Worm (Caenorhabditis elegans) whole organism, L2 larva: ENCODE data around the gene H01M10.2.

Source experiments
- C34F6.9 ChIP-seq: fragments of 150-350 bp; optimal IDR thresholded peaks from 2 replicates; lab custom pipeline; 2014; ENCODE audit warnings: missing biosample characterization, missing genetic modification characterization
- F13H6.1 ChIP-seq: sonication (generic microtip); optimal IDR thresholded peaks from 2 replicates; lab custom pipeline; 2016; ENCODE audit warnings: missing genetic modification characterization, missing compliant biosample characterization
- R02D3.7 ChIP-seq: fragments of 150-350 bp; optimal IDR thresholded peaks from 2 replicates; lab custom pipeline; 2014; ENCODE audit warnings: missing biosample characterization, missing genetic modification characterization
- Y55F3AM.14 ChIP-seq: fragments of 200-800 bp; sonication (Bioruptor generic); optimal IDR thresholded peaks from 2 replicates; lab custom pipeline; 2018; ENCODE audit warnings: mild to moderate bottlenecking, missing genetic modification characterization, missing compliant biosample characterization
- ZK546.5 ChIP-seq: sonication (generic microtip); optimal IDR thresholded peaks from 2 replicates; lab custom pipeline; 2017; ENCODE audit warnings: missing biosample characterization, missing genetic modification characterization
- alr-1 ChIP-seq: fragments of 150-350 bp; optimal IDR thresholded peaks from 2 replicates; lab custom pipeline; 2014; ENCODE audit warnings: missing biosample characterization, missing genetic modification characterization
- aly-2 ChIP-seq: fragments of 150-350 bp; optimal IDR thresholded peaks from 2 replicates; lab custom pipeline; 2014; ENCODE audit warnings: missing biosample characterization, missing genetic modification characterization
- ama-1 ChIP-seq: fragments of 150-350 bp; optimal IDR thresholded peaks from 2 replicates; lab custom pipeline; 2018; ENCODE audit warnings: inconsistent platforms
- blmp-1 ChIP-seq: sonication (generic microtip); optimal IDR thresholded peaks from 2 replicates; lab custom pipeline; 2017; ENCODE audit warnings: missing genetic modification characterization, mild to moderate bottlenecking, missing compliant biosample characterization, antibody characterized with exemption, moderate library complexity; ENCODE audit not compliant: insufficient read depth
- ceh-16 ChIP-seq: fragments of 150-350 bp; optimal IDR thresholded peaks from 2 replicates; lab custom pipeline; 2014; ENCODE audit warnings: missing biosample characterization, missing genetic modification characterization
- ceh-82 ChIP-seq: fragments of 150-350 bp; optimal IDR thresholded peaks from 2 replicates; lab custom pipeline; 2014; ENCODE audit warnings: missing biosample characterization, missing genetic modification characterization
- crh-2 ChIP-seq: sonication (generic microtip); optimal IDR thresholded peaks from 2 replicates; lab custom pipeline; 2017; ENCODE audit warnings: missing biosample characterization, missing genetic modification characterization
- dmd-4 ChIP-seq: sonication (generic microtip); optimal IDR thresholded peaks from 2 replicates; lab custom pipeline; 2017; ENCODE audit warnings: missing biosample characterization, missing genetic modification characterization
- egl-27 ChIP-seq: sonication (generic microtip); optimal IDR thresholded peaks from 3 replicates; lab custom pipeline; 2017; ENCODE audit warnings: missing biosample characterization, missing genetic modification reagents, missing genetic modification characterization
- elt-1 ChIP-seq: fragments of 150-350 bp; optimal IDR thresholded peaks from 2 replicates; lab custom pipeline; 2014; ENCODE audit warnings: missing biosample characterization, missing genetic modification characterization
- elt-3 ChIP-seq: sonication (generic microtip); optimal IDR thresholded peaks from 2 replicates; lab custom pipeline; 2017; ENCODE audit warnings: missing biosample characterization, missing genetic modification characterization
- fos-1 ChIP-seq: fragments of 150-350 bp; optimal IDR thresholded peaks from 2 replicates; lab custom pipeline; 2014; ENCODE audit warnings: missing biosample characterization, missing genetic modification characterization
- gmeb-1 ChIP-seq: fragments of 150-350 bp; optimal IDR thresholded peaks from 2 replicates; lab custom pipeline; 2014; ENCODE audit warnings: missing biosample characterization, missing genetic modification characterization
- lin-11 ChIP-seq: fragments of 150-350 bp; sonication (generic microtip); optimal IDR thresholded peaks from 2 replicates; lab custom pipeline; 2014; ENCODE audit warnings: missing biosample characterization, missing genetic modification characterization, inconsistent platforms, mixed read lengths
- lin-13 ChIP-seq: fragments of 150-350 bp; optimal IDR thresholded peaks from 2 replicates; lab custom pipeline; 2014; ENCODE audit warnings: missing biosample characterization, missing genetic modification reagents, missing genetic modification characterization
- lin-39 ChIP-seq: fragments of 150-350 bp; optimal IDR thresholded peaks from 2 replicates; lab custom pipeline; 2014; ENCODE audit warnings: missing biosample characterization, missing genetic modification reagents, missing genetic modification characterization
- lsy-2 ChIP-seq, 2 experiments: fragments of 150-350 bp in 1 of 2; sonication (generic microtip) in 1 of 2; optimal IDR thresholded peaks; 2 replicates each; lab custom pipeline; 2014 to 2017; ENCODE audit warnings: missing biosample characterization in 2 of 2, missing genetic modification characterization in 2 of 2
- mab-5 ChIP-seq: fragments of 150-350 bp; optimal IDR thresholded peaks from 2 replicates; lab custom pipeline; 2014; ENCODE audit warnings: missing biosample characterization, missing genetic modification characterization
- mbf-1 ChIP-seq: sonication (generic microtip); optimal IDR thresholded peaks from 2 replicates; lab custom pipeline; 2017; ENCODE audit warnings: missing biosample characterization, missing genetic modification characterization
- mdl-1 ChIP-seq, 2 experiments: fragments of 150-350 bp in 1 of 2; sonication (generic microtip) in 1 of 2; optimal IDR thresholded peaks; 2 replicates each; lab custom pipeline; 2017; ENCODE audit warnings: missing biosample characterization in 2 of 2, missing genetic modification characterization in 2 of 2
- nhr-10 ChIP-seq: sonication (generic microtip); optimal IDR thresholded peaks from 2 replicates; lab custom pipeline; 2017; ENCODE audit warnings: missing biosample characterization, missing genetic modification characterization
- nhr-11 ChIP-seq: fragments of 150-350 bp; optimal IDR thresholded peaks from 2 replicates; lab custom pipeline; 2014; ENCODE audit warnings: missing biosample characterization, missing genetic modification characterization
- nhr-12 ChIP-seq: fragments of 150-350 bp; optimal IDR thresholded peaks from 2 replicates; lab custom pipeline; 2014; ENCODE audit warnings: missing biosample characterization, missing genetic modification characterization
- nhr-129 ChIP-seq: fragments of 150-350 bp; optimal IDR thresholded peaks from 2 replicates; lab custom pipeline; 2014; ENCODE audit warnings: missing biosample characterization, missing genetic modification characterization
- nhr-21 ChIP-seq: fragments of 150-350 bp; optimal IDR thresholded peaks from 2 replicates; lab custom pipeline; 2014; ENCODE audit warnings: missing biosample characterization, missing genetic modification characterization
- nhr-23 ChIP-seq: fragments of 150-350 bp; optimal IDR thresholded peaks from 2 replicates; lab custom pipeline; 2014; ENCODE audit warnings: missing biosample characterization, missing genetic modification reagents, missing genetic modification characterization
- nhr-237 ChIP-seq: fragments of 150-350 bp; optimal IDR thresholded peaks from 2 replicates; lab custom pipeline; 2014; ENCODE audit warnings: missing biosample characterization, missing genetic modification characterization
- nhr-25 ChIP-seq: fragments of 150-350 bp; sonication (generic microtip); optimal IDR thresholded peaks from 3 replicates; lab custom pipeline; 2014; ENCODE audit warnings: missing biosample characterization, missing genetic modification characterization
- nhr-6 ChIP-seq: fragments of 150-350 bp; optimal IDR thresholded peaks from 2 replicates; lab custom pipeline; 2014; ENCODE audit warnings: missing biosample characterization, missing genetic modification characterization
- nhr-77 ChIP-seq: fragments of 150-350 bp; optimal IDR thresholded peaks from 2 replicates; lab custom pipeline; 2014; ENCODE audit warnings: missing biosample characterization, missing genetic modification characterization
- peb-1 ChIP-seq: fragments of 150-350 bp; optimal IDR thresholded peaks from 2 replicates; lab custom pipeline; 2014; ENCODE audit warnings: missing biosample characterization, missing genetic modification characterization
- sem-4 ChIP-seq: fragments of 150-350 bp; optimal IDR thresholded peaks from 2 replicates; lab custom pipeline; 2014; ENCODE audit warnings: missing biosample characterization, missing genetic modification reagents, missing genetic modification characterization
- skn-1 ChIP-seq: sonication (generic microtip); optimal IDR thresholded peaks from 2 replicates; lab custom pipeline; 2017; ENCODE audit warnings: missing biosample characterization, missing genetic modification characterization
- sma-3 ChIP-seq: sonication (generic microtip); optimal IDR thresholded peaks from 2 replicates; lab custom pipeline; 2016; ENCODE audit warnings: missing genetic modification reagents, missing genetic modification characterization, missing compliant biosample characterization
- sma-9 ChIP-seq, 2 experiments: fragments of 150-350 bp in 1 of 2; sonication (generic microtip) in 1 of 2; optimal IDR thresholded peaks; 2 replicates each; lab custom pipeline; 2014 to 2016; ENCODE audit warnings: missing genetic modification characterization in 2 of 2, mild to moderate bottlenecking in 1 of 2, missing biosample characterization in 1 of 2, missing compliant biosample characterization in 1 of 2, missing genetic modification reagents in 1 of 2, moderate library complexity in 1 of 2
- snpc-4 ChIP-seq: fragments of 150-350 bp; optimal IDR thresholded peaks from 2 replicates; lab custom pipeline; 2014; ENCODE audit warnings: missing biosample characterization, missing genetic modification characterization
- unc-39 ChIP-seq: fragments of 150-350 bp; optimal IDR thresholded peaks from 2 replicates; lab custom pipeline; 2014; ENCODE audit warnings: missing biosample characterization, missing genetic modification characterization
- unc-55 ChIP-seq: fragments of 150-350 bp; sonication (generic microtip); optimal IDR thresholded peaks from 3 replicates; lab custom pipeline; 2014; ENCODE audit warnings: missing biosample characterization, missing genetic modification reagents, missing genetic modification characterization
- unc-62 ChIP-seq: fragments of 150-350 bp; optimal IDR thresholded peaks from 2 replicates; lab custom pipeline; 2014; ENCODE audit warnings: missing biosample characterization, missing genetic modification reagents, missing genetic modification characterization
- zag-1 ChIP-seq: fragments of 150-350 bp; optimal IDR thresholded peaks from 2 replicates; lab custom pipeline; 2014; ENCODE audit warnings: missing biosample characterization, missing genetic modification characterization
- ztf-1 ChIP-seq: fragments of 200-800 bp; sonication (Bioruptor generic); conservative IDR thresholded peaks from 2 replicates; pipeline ENCODE4 v1.3.6; 2022; ENCODE audit warnings: missing genetic modification characterization, missing compliant biosample characterization
- ztf-11 ChIP-seq: sonication (generic microtip); optimal IDR thresholded peaks from 2 replicates; lab custom pipeline; 2017; ENCODE audit warnings: missing biosample characterization, missing genetic modification characterization
- ztf-4 ChIP-seq: fragments of 150-350 bp; optimal IDR thresholded peaks from 2 replicates; lab custom pipeline; 2014; ENCODE audit warnings: missing biosample characterization, missing genetic modification characterization

The H01M10.2 gene

ce11 chrX:2559399-2559798, 26.2 kb downstream of the H01M10.2 start:
- no peak for TF ChIP-seq unc-55 (GFP tag; lab: Kevin White, UChicago)
- TF ChIP-seq crh-2 (tag; lab: Kevin White, UChicago), result peak; percentile 20
- peak; percentile 37 for TF ChIP-seq nhr-25 (tag; lab: Kevin White, UChicago)
- peak; percentile 53 for TF ChIP-seq sem-4 (tag; lab: Kevin White, UChicago)
- TF ChIP-seq lsy-2 (tag; optimal IDR thresholded peaks at IDR 0.05; lab: Kevin White, UChicago), result peak in 1 of 2 experiments; percentile 74
- peak; percentile 48 for TF ChIP-seq lin-13 (GFP tag; lab: Kevin White, UChicago)
- peak; percentile 51 for TF ChIP-seq egl-27 (tag; lab: Kevin White, UChicago)
- no peak for TF ChIP-seq nhr-6 (tag; lab: Kevin White, UChicago)
- peak; percentile 30 for TF ChIP-seq F13H6.1

- TF ChIP-seq unc-39 (tag; lab: Kevin White, UChicago) (no peak), unc-62 (GFP tag; lab: Kevin White, UChicago) (no peak), mab-5 (peak; percentile 11), crh-2 (tag; lab: Kevin White, UChicago) (peak; percentile 70), lin-13 (GFP tag; lab: Kevin White, UChicago) (peak; percentile 58), nhr-10 (tag; lab: Kevin White, UChicago) (no peak), dmd-4 (tag; lab: Kevin White, UChicago) (no peak), ztf-1 (no peak), ztf-11 (no peak), lin-11 (tag; lab: Kevin White, UChicago) (no peak), fos-1 (tag; lab: Kevin White, UChicago) (peak; percentile 71), nhr-77 (tag; lab: Kevin White, UChicago) (no peak), unc-55 (GFP tag; lab: Kevin White, UChicago) (peak; percentile 80), zag-1 (no peak), elt-3 (no peak), sma-3 (GFP tag; lab: Kevin White, UChicago) (peak; percentile 55), alr-1 (tag; lab: Kevin White, UChicago) (no peak), peb-1 (tag; lab: Kevin White, UChicago) (no peak), mdl-1 (tag; optimal IDR thresholded peaks at IDR 0.05; lab: Kevin White, UChicago) (peak in 1 of 2 experiments; percentile 50), nhr-21 (tag; lab: Kevin White, UChicago) (peak; percentile 73), ama-1 (lab: Kevin White, UChicago) (no peak), lsy-2 (tag; optimal IDR thresholded peaks at IDR 0.05; lab: Kevin White, UChicago) (peak; percentile 53 to 67), Y55F3AM.14 (peak; percentile 56), lin-39 (no peak), ZK546.5 (no peak), F13H6.1 (peak; percentile 63), elt-1 (tag; lab: Kevin White, UChicago) (no peak), nhr-12 (no peak), nhr-6 (tag; lab: Kevin White, UChicago) (peak; percentile 13), nhr-23 (tag; lab: Kevin White, UChicago) (no peak), C34F6.9 (peak; percentile 63), skn-1 (tag; lab: Kevin White, UChicago) (no peak), egl-27 (tag; lab: Kevin White, UChicago) (peak; percentile 70), ceh-16 (tag; lab: Kevin White, UChicago) (no peak), nhr-237 (no peak), snpc-4 (tag; lab: Kevin White, UChicago) (no peak), aly-2 (tag; lab: Kevin White, UChicago) (no peak), ztf-4 (tag; lab: Kevin White, UChicago) (peak; percentile 13), blmp-1 (tag; lab: Kevin White, UChicago) (peak; percentile 57), mbf-1 (tag; lab: Kevin White, UChicago) (no peak), nhr-129 (tag; lab: Kevin White, UChicago) (peak; percentile 56), nhr-11 (tag; lab: Kevin White, UChicago) (peak; percentile 56), gmeb-1 (tag; lab: Kevin White, UChicago) (peak; percentile 37), sem-4 (tag; lab: Kevin White, UChicago) (peak; percentile 67), nhr-25 (tag; lab: Kevin White, UChicago) (peak; percentile 64), ceh-82 (tag; lab: Kevin White, UChicago) (no peak), R02D3.7 (no peak), sma-9 (GFP tag; optimal IDR thresholded peaks at IDR 0.05; lab: Kevin White, UChicago) (peak; percentile 58), sma-9 (tag; optimal IDR thresholded peaks at IDR 0.05; lab: Kevin White, UChicago) (no peak)
Measured at ce11 chrX:2553433-2553860, 32.1 kb downstream of the H01M10.2 start.
